Worm (Caenorhabditis elegans) whole organism, early embryonic: ENCODE data around the gene lgl-1.

Experiments used
- B0310.2 ChIP-seq: sonication (generic microtip); optimal IDR thresholded peaks from 2 replicates; lab custom pipeline; 2016; ENCODE audit warnings: mild to moderate bottlenecking, missing genetic modification characterization, missing compliant biosample characterization
- F13C5.2 ChIP-seq: sonication (generic microtip); optimal IDR thresholded peaks from 2 replicates; lab custom pipeline; 2017; ENCODE audit warnings: mild to moderate bottlenecking, missing genetic modification characterization, inconsistent platforms, missing compliant biosample characterization
- aly-1 ChIP-seq: sonication (generic microtip); optimal IDR thresholded peaks from 2 replicates; lab custom pipeline; 2016; ENCODE audit warnings: missing genetic modification characterization, missing compliant biosample characterization
- ama-1 ChIP-seq: fragments of 150-350 bp; optimal IDR thresholded peaks from 2 replicates; lab custom pipeline; 2014
- ceh-13 ChIP-seq: fragments of 200-800 bp; sonication (Bioruptor generic); optimal IDR thresholded peaks from 2 replicates; lab custom pipeline; 2018; ENCODE audit warnings: mild to moderate bottlenecking, missing genetic modification characterization, missing compliant biosample characterization
- hmg-4 ChIP-seq: fragments of 200-800 bp; sonication (Bioruptor generic); optimal IDR thresholded peaks from 2 replicates; lab custom pipeline; 2018; ENCODE audit warnings: mild to moderate bottlenecking, missing genetic modification characterization, missing compliant biosample characterization
- tbx-37 ChIP-seq: fragments of 200-800 bp; sonication (Bioruptor generic); conservative IDR thresholded peaks from 2 replicates; pipeline ENCODE4 v1.3.6; 2022; ENCODE audit warnings: missing genetic modification reagents, missing genetic modification characterization, missing compliant biosample characterization

DNA sequence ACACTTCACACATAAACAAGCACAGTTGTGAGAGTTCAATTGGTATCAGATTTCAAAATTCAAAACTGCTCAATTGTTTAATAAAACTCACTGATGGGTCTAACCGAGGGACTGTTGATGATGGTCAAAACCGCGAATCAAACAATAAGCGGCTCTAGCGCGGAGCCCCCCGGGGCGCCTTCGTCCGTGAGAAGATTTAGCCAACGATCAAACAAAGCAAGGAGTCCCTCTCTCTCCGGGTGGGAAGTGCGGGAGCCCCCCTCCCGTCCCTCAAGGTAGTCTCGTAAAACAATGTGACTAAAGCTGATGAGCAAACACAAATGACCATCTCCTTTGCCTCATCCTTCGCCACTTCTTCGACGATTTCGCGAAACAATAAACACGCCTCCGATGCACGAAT, 13.2 kb downstream of the lgl-1 start:
- TF ChIP-seq ama-1 (lab: Kevin White, UChicago): no peak
- TF ChIP-seq hmg-4 (GFP tag; lab: Kevin White, UChicago): no peak
- no peak for TF ChIP-seq B0310.2
- TF ChIP-seq tbx-37: no peak
- TF ChIP-seq F13C5.2 (tag; lab: Kevin White, UChicago): no peak
- no peak for TF ChIP-seq ceh-13 (GFP tag; lab: Kevin White, UChicago)
- TF ChIP-seq aly-1: no peak
